Worm (Caenorhabditis elegans) whole organism, L4/young adult: ENCODE measurements around the gene gkow-1.

ENCODE experiments used
- W03F9.2 ChIP-seq: fragments of 150-350 bp; optimal IDR thresholded peaks from 2 replicates; lab custom pipeline; 2014; ENCODE audit warnings: missing biosample characterization, missing genetic modification characterization
- dao-5 ChIP-seq: sonication (generic microtip); optimal IDR thresholded peaks from 2 replicates; lab custom pipeline; 2016; ENCODE audit warnings: missing genotype, missing genetic modification characterization, moderate library complexity, missing compliant biosample characterization
- him-1 ChIP-seq: sonication (generic microtip); optimal IDR thresholded peaks from 2 replicates; lab custom pipeline; 2016; ENCODE audit warnings: missing genotype, missing genetic modification reagents, missing genetic modification characterization, missing compliant biosample characterization

ce11 chrIV:10398244-10398643 lies 40.3 kb downstream of the gkow-1 start:
- TF ChIP-seq W03F9.2 (tag; lab: Kevin White, UChicago) (no peak), him-1 (no peak), dao-5 (tag; lab: Kevin White, UChicago) (no peak)
